Worm (Caenorhabditis elegans): ENCODE data around the gene Y38H6C.13.

DNA sequence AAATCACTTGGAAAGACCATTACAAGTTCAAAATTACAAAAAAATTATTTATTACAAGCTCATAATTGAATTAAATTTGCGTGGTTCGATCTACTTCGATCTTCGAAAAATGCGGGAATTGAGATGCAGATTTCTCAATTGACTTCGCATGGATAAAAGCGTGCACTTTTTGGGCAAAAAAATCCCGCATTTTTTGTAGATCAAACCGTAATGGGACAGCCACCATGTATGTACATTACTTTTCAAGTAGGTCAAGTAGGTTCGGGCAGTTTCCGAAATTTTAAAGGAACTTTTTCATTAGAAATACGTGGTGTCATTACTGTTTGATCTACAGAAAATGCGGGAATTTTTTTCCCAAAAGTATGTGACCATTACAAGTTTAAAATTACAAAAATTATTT is 30.1 kb upstream of the Y38H6C.13 start:
- TF ChIP-seq unc-62 (GFP tag; optimal IDR thresholded peaks at IDR 0.05) (no peak), ceh-39 (tag; optimal IDR thresholded peaks at IDR 0.05) (no peak), ceh-43 (GFP tag; optimal IDR thresholded peaks at IDR 0.05) (no peak)
